Worm (Caenorhabditis elegans): Measurements from ENCODE around the gene M117.6.

Gene M117.6

DNA sequence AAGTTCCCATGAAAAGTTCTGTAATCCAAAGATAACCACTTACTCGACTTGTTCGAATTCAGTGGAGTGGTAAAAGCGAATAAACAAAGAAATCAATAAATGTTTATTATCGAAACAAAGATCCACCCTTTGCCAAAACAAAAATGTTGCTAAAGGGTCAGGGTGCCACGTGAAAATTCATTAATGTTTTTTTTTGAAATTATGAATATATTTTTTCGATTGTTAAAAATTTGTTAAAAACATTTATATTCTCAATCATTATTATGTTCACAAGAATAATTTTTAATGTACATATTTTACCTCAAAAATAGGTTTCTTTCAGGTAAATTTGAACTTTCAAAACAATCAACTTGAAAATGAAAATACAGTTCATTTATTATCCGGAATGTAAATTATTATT, 24.9 kb downstream of the M117.6 start, which contains the start of gene H01G02.4:
Gene H01G02.4, minus strand, starts transcription at position 101 of the 400 bp plus-strand sequence.
- TF ChIP-seq unc-55 (GFP tag; optimal IDR thresholded peaks at IDR 0.05) (no peak), mbf-1 (tag; optimal IDR thresholded peaks at IDR 0.05) (no peak), C34F6.9 (tag; optimal IDR thresholded peaks at IDR 0.05) (no peak), dmd-4 (tag; optimal IDR thresholded peaks at IDR 0.05) (no peak), ama-1 (optimal IDR thresholded peaks at IDR 0.05) (no peak), ceh-16 (tag; optimal IDR thresholded peaks at IDR 0.05) (no peak), crh-2 (tag; optimal IDR thresholded peaks at IDR 0.05) (no peak), nhr-129 (tag; optimal IDR thresholded peaks at IDR 0.05) (no peak), lin-13 (GFP tag; optimal IDR thresholded peaks at IDR 0.05) (no peak), snpc-4 (tag; optimal IDR thresholded peaks at IDR 0.05) (no peak), gmeb-1 (tag; optimal IDR thresholded peaks at IDR 0.05) (no peak), zag-1 (tag; optimal IDR thresholded peaks at IDR 0.05) (no peak), peb-1 (tag; optimal IDR thresholded peaks at IDR 0.05) (no peak), sem-4 (tag; optimal IDR thresholded peaks at IDR 0.05) (no peak), sma-9 (GFP tag; optimal IDR thresholded peaks at IDR 0.05) (no peak), sma-9 (tag; optimal IDR thresholded peaks at IDR 0.05) (no peak), unc-39 (tag; optimal IDR thresholded peaks at IDR 0.05) (no peak), elt-3 (tag; optimal IDR thresholded peaks at IDR 0.05) (no peak), ztf-11 (tag; optimal IDR thresholded peaks at IDR 0.05) (no peak), egl-27 (tag; optimal IDR thresholded peaks at IDR 0.05) (no peak)

DNA sequence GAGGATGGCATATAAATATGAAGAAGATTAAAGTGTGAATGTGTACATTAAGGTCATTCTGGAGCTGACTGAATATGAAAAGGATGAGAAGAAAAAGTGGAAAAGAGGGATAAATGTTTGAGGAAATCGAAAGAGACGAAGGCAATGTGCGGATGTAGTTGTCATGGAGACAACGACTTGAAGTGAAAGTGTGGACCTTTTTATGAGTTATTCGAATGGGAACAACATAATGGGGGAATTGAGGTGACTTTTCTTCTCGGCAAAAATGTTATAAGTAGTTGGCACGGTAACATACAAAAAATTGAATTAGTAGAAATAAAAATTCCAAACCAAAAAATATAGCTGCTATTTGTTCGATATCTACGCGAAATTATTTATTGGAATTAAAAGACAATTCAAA, 26.8 kb downstream of the M117.6 start, which contains the start of gene dyf-18:
Gene dyf-18, minus strand, starts transcription at position 101 of the 400 bp plus-strand sequence.
- TF ChIP-seq ztf-4 (tag; optimal IDR thresholded peaks at IDR 0.05), result no peak
- TF ChIP-seq nhr-12 (tag; optimal IDR thresholded peaks at IDR 0.05), result no peak
- no peak for TF ChIP-seq lin-13 (GFP tag; optimal IDR thresholded peaks at IDR 0.05)
- TF ChIP-seq gmeb-1 (tag; optimal IDR thresholded peaks at IDR 0.05), result no peak
- no peak for TF ChIP-seq unc-62 (GFP tag; optimal IDR thresholded peaks at IDR 0.05)
- TF ChIP-seq ZK546.5 (tag; optimal IDR thresholded peaks at IDR 0.05), result no peak
- no peak for TF ChIP-seq R02D3.7 (tag; optimal IDR thresholded peaks at IDR 0.05)
- TF ChIP-seq egl-27 (tag; optimal IDR thresholded peaks at IDR 0.05), result no peak

DNA sequence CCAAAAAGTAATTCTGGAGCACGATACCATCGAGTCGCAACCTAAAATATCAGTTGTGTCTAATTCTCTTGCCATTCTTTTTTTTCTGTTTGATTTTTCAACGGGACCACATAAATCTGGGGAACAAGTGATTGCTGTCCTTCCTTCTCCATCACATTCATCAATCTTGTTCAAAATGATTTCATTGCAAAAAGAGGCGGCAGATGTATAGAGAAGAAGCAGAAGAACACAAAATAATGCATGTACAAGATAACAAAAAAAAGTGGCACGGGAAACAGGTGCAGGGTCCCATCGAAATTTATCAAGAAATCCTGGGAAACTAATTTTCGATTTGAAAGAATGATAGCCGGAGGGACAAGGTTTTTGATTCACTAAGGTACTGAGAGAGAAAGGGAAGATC, 28.7 kb downstream of the M117.6 start:
- TF ChIP-seq C34F6.9 (tag; optimal IDR thresholded peaks at IDR 0.05) (no peak), F13H6.1 (tag; optimal IDR thresholded peaks at IDR 0.05) (peak; percentile 18)

DNA sequence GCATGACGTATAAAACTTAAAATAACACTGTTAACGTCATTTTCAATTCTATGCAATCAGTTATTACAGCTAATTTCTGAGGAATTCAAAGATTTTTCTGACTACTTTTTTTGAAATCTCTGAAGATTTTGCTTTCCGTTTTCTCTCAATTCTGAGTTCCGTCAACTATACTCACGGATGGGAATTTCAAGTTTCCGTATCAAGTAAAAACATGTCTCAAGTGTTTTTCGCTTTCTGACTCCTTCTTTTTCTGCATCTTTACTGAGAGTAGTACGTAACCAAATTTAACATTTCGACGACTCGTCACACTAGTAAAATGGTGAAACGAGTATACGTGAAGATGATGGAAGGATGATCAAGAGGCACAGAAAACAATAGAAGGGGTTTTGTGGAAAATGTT, 31.1 kb downstream of the M117.6 start:
- TF ChIP-seq alr-1 (tag; optimal IDR thresholded peaks at IDR 0.05), result no peak
- no peak for TF ChIP-seq mab-5 (tag; optimal IDR thresholded peaks at IDR 0.05)
- TF ChIP-seq ztf-4 (tag; optimal IDR thresholded peaks at IDR 0.05), result no peak
- no peak for TF ChIP-seq dmd-4 (tag; optimal IDR thresholded peaks at IDR 0.05)
- no peak for TF ChIP-seq ceh-16 (tag; optimal IDR thresholded peaks at IDR 0.05)
- no peak for TF ChIP-seq ama-1 (optimal IDR thresholded peaks at IDR 0.05)
- no peak for TF ChIP-seq lsy-2 (tag; optimal IDR thresholded peaks at IDR 0.05)
- TF ChIP-seq unc-62 (GFP tag; optimal IDR thresholded peaks at IDR 0.05), result no peak

DNA sequence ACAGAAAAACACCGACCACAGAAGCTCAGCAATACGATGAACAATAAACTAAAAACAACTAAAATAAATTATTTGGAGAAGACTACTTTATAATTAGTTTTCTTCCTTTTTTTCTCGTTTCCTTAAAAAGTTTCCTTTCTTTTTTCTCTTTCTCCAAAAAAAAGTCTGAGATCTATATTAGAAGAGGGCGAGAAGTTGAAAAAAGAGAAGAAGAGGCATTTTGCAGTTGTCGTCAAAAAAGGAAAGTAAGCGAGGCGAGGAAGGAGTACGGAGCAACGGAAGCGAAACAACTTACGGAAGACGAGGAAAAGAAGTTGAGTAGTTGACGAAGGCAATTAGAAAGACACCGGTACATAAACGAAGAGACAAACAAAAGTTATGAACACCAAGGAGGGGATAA, 31.9 kb downstream of the M117.6 start:
- TF ChIP-seq unc-62 (GFP tag; optimal IDR thresholded peaks at IDR 0.05) (no peak), nhr-23 (tag; optimal IDR thresholded peaks at IDR 0.05) (no peak), peb-1 (tag; optimal IDR thresholded peaks at IDR 0.05) (no peak), alr-1 (tag; optimal IDR thresholded peaks at IDR 0.05) (no peak), ztf-11 (tag; optimal IDR thresholded peaks at IDR 0.05) (no peak), unc-55 (GFP tag; optimal IDR thresholded peaks at IDR 0.05) (no peak), gmeb-1 (tag; optimal IDR thresholded peaks at IDR 0.05) (no peak)

DNA sequence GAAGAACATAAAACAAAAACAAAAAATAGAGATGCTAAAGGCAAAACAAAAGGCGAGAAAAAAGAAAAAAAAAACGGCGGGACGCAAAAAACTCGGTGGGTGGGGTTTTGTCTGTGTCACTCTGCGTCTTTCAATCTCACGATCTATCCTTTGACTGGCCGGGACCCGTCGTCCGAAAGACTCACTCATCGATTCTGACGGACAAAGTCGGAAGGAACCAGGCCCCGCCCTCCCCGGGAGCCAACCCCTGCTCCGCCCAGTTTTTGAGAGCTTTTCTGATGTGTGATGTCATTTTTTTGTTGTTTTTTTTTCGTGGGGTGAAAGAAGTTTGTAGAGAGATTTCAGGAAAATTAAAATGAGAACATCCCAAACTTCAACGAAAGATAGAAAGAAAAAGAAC, 34.7 kb downstream of the M117.6 start:
- TF ChIP-seq ZK546.5 (tag; optimal IDR thresholded peaks at IDR 0.05) (no peak), unc-55 (GFP tag; optimal IDR thresholded peaks at IDR 0.05) (peak; percentile 26), zag-1 (tag; optimal IDR thresholded peaks at IDR 0.05) (peak; percentile 18)

DNA sequence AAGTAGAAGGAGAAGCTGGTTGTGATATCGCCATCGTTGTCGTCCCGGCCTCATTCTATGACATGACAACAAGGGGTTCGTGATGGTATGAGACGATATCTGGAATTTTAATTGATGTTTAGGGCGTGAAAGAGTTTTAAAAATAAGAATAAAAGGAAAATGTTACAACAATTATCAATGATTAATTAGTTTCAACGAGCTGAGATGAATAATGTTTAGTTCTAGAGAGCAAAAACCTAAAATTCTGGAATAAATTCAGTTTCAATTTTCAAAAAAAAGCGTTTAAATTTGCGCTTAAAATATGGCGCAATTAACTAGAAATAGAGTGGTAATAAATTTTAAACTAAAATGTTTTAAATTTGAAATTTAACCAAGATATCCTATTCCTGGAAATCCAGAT, 35.4 kb downstream of the M117.6 start, which contains the start of gene H01G02.3:
Gene H01G02.3, minus strand, starts transcription at position 101 of the 400 bp plus-strand sequence.
- TF ChIP-seq lin-39 (tag; optimal IDR thresholded peaks at IDR 0.05), result no peak
- TF ChIP-seq ama-1 (optimal IDR thresholded peaks at IDR 0.05), result no peak
- TF ChIP-seq dmd-4 (tag; optimal IDR thresholded peaks at IDR 0.05), result no peak
- TF ChIP-seq ztf-11 (tag; optimal IDR thresholded peaks at IDR 0.05), result no peak
- TF ChIP-seq skn-1 (tag; optimal IDR thresholded peaks at IDR 0.05), result no peak
- TF ChIP-seq unc-39 (tag; optimal IDR thresholded peaks at IDR 0.05), result no peak
- no peak for TF ChIP-seq crh-2 (tag; optimal IDR thresholded peaks at IDR 0.05)
- no peak for TF ChIP-seq ceh-82 (tag; optimal IDR thresholded peaks at IDR 0.05)
- no peak for TF ChIP-seq alr-1 (tag; optimal IDR thresholded peaks at IDR 0.05)
- TF ChIP-seq nhr-23 (tag; optimal IDR thresholded peaks at IDR 0.05), result no peak
- no peak for TF ChIP-seq nhr-6 (tag; optimal IDR thresholded peaks at IDR 0.05)
- TF ChIP-seq peb-1 (tag; optimal IDR thresholded peaks at IDR 0.05), result no peak
- TF ChIP-seq unc-62 (GFP tag; optimal IDR thresholded peaks at IDR 0.05), result no peak
- no peak for TF ChIP-seq gmeb-1 (tag; optimal IDR thresholded peaks at IDR 0.05)
- no peak for TF ChIP-seq nhr-10 (tag; optimal IDR thresholded peaks at IDR 0.05)
- TF ChIP-seq mab-5 (tag; optimal IDR thresholded peaks at IDR 0.05), result no peak
- no peak for TF ChIP-seq blmp-1 (tag; optimal IDR thresholded peaks at IDR 0.05; ENCODE audit: insufficient read depth)
